Worm (Caenorhabditis elegans): Measurements from ENCODE around the gene nlg-1.

nlg-1 gene

DNA sequence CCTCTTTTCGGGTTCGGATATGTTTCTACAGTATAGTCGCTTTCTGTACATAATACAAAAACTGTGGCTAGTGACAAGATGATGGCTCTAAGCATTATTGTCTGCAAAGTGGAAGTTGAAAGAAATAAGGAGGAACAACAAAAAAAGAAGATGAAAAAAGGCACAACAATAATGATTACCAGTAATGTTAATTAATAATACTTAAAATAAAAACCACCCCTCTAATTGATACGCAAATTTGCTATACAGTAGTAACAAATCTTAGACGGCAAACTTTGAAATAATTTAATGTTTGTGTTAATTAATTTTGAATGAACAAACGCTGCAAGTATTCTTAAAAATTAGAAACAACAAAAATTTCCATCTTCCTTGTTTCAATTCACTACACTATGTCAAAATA lies 9.3 kb downstream of the nlg-1 start, which contains the start of gene Y12A6A.1:
Y12A6A.1 (minus strand) TSS at position 101 of the 400 bp plus-strand sequence.
- TF ChIP-seq lin-29 (GFP tag; IDR thresholded peaks at IDR 0.05) (no peak), zip-11 (GFP tag; IDR thresholded peaks at IDR 0.05) (no peak), arid-1 (GFP tag; conservative IDR thresholded peaks at IDR 0.05) (no peak), hlh-30 (tag; optimal IDR thresholded peaks at IDR 0.05; ENCODE audit: insufficient read depth) (no peak), tra-1 (GFP tag; IDR thresholded peaks at IDR 0.05) (no peak), Y105C5A.15 (GFP tag; IDR thresholded peaks at IDR 0.05) (no peak), lir-3 (tag; optimal IDR thresholded peaks at IDR 0.05) (no peak), vab-7 (GFP tag; IDR thresholded peaks at IDR 0.05) (no peak), nhr-25 (tag; optimal IDR thresholded peaks at IDR 0.05; ENCODE audit: borderline replicate concordance, insufficient read depth) (no peak), lsy-2 (tag; optimal IDR thresholded peaks at IDR 0.05) (no peak), Y48G9A.11 (GFP tag; IDR thresholded peaks at IDR 0.05) (no peak), Y75B8A.6 (GFP tag; IDR thresholded peaks at IDR 0.05) (no peak), Y5F2A.4 (GFP tag; optimal IDR thresholded peaks at IDR 0.05) (no peak), jun-1 (tag; optimal IDR thresholded peaks at IDR 0.05) (no peak)

ce11 chrX:13618574-13618973 lies 12.4 kb downstream of the nlg-1 start, which contains the start of gene nlp-53:
Gene nlp-53 (plus strand): TSS chrX:13618874.
- no peak for TF ChIP-seq nhr-11 (tag; optimal IDR thresholded peaks at IDR 0.05)
- no peak for TF ChIP-seq lin-29 (GFP tag; IDR thresholded peaks at IDR 0.05)
- TF ChIP-seq unc-62 (GFP tag; optimal IDR thresholded peaks at IDR 0.05 in 1 of 2): peak in 1 of 2 experiments; percentile 41
- TF ChIP-seq unc-62 (tag; optimal IDR thresholded peaks at IDR 0.05): no peak
- no peak for TF ChIP-seq daf-16 (GFP tag; optimal IDR thresholded peaks at IDR 0.05)
- TF ChIP-seq daf-16 (tag; optimal IDR thresholded peaks at IDR 0.05): no peak

- TF ChIP-seq madf-5 (GFP tag; IDR thresholded peaks at IDR 0.05): no peak
- TF ChIP-seq Y5F2A.4 (GFP tag; optimal IDR thresholded peaks at IDR 0.05): no peak
- TF ChIP-seq zip-2 (tag; optimal IDR thresholded peaks at IDR 0.05): no peak
- TF ChIP-seq spr-1 (tag; optimal IDR thresholded peaks at IDR 0.05): no peak
- TF ChIP-seq mdt-29 (GFP tag; IDR thresholded peaks at IDR 0.05): no peak
- peak in 1 of 2 experiments; percentile 57 for TF ChIP-seq unc-62 (GFP tag; optimal IDR thresholded peaks at IDR 0.05 in 1 of 2)
- no peak for TF ChIP-seq unc-62 (tag; optimal IDR thresholded peaks at IDR 0.05)
- no peak for TF ChIP-seq attf-4 (tag; optimal IDR thresholded peaks at IDR 0.05)
Measured at ce11 chrX:13615181-13615580, 15.8 kb downstream of the nlg-1 start.

DNA sequence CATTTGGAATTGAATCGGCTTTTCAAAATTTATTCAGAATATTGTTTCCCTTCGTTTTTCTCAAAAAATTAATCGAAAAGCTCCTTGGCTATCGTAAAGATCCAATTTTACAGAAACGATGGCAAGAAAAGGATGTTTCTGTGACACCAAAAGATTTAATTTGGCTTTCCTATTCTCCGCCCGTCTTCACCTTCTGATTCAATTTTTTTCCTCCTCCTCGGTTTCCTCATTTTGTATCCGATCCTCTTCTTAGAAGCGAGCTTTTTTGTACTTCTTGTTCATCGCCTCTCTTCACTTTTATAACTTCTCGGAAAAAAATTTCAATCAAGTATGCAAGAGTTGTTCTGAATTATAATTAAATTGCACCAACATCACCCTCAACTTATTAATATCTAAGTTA lies 20.9 kb downstream of the nlg-1 start:
- TF ChIP-seq lin-29 (GFP tag; IDR thresholded peaks at IDR 0.05) (no peak), fkh-10 (GFP tag; optimal IDR thresholded peaks at IDR 0.05) (peak; percentile 52)

- TF ChIP-seq dve-1 (tag; optimal IDR thresholded peaks at IDR 0.05; ENCODE audit: insufficient read depth) (no peak), zip-11 (GFP tag; IDR thresholded peaks at IDR 0.05) (no peak), ZK337.2 (GFP tag; IDR thresholded peaks at IDR 0.05) (no peak), rbr-2 (tag; optimal IDR thresholded peaks at IDR 0.05) (no peak), mxl-3 (GFP tag; optimal IDR thresholded peaks at IDR 0.05) (no peak), spr-3 (GFP tag; optimal IDR thresholded peaks at IDR 0.05) (no peak), nhr-77 (tag; optimal IDR thresholded peaks at IDR 0.05) (no peak), F10B5.3 (tag; optimal IDR thresholded peaks at IDR 0.05) (no peak), dmd-8 (GFP tag; IDR thresholded peaks at IDR 0.05) (no peak), hmg-1.1 (GFP tag; IDR thresholded peaks at IDR 0.05) (no peak), spr-1 (tag; optimal IDR thresholded peaks at IDR 0.05) (no peak), madf-5 (GFP tag; IDR thresholded peaks at IDR 0.05) (no peak), T26A8.4 (GFP tag; IDR thresholded peaks at IDR 0.05) (no peak), fos-1 (tag; optimal IDR thresholded peaks at IDR 0.05) (no peak), jun-1 (tag; optimal IDR thresholded peaks at IDR 0.05) (no peak), R02D3.7 (tag; optimal IDR thresholded peaks at IDR 0.05) (no peak), ztf-7 (tag; optimal IDR thresholded peaks at IDR 0.05) (no peak), set-16 (GFP tag; IDR thresholded peaks at IDR 0.05) (no peak; the same call in 1 of the 2 replicates), dmd-9 (GFP tag; IDR thresholded peaks at IDR 0.05) (no peak)
Measured at ce11 chrX:13605854-13606253, 25.1 kb downstream of the nlg-1 start.
